Fruit fly (Drosophila melanogaster) whole organism, embryonic: Measurements from ENCODE around the gene CG9132.

Source experiments
- Bgb ChIP-seq: fragments of 200-800 bp; sonication (Bioruptor generic); IDR thresholded peaks from 2 replicates; pipeline ENCODE4 v1.3.6; 2022; ENCODE audit warnings: missing biosample characterization, missing genetic modification characterization; ENCODE audit not compliant: partially characterized antibody
- Blimp-1 ChIP-seq: fragments of 200-800 bp; sonication (Bioruptor generic); optimal IDR thresholded peaks from 3 replicates; lab custom pipeline; 2018; ENCODE audit warnings: missing biosample characterization, missing genetic modification characterization, mild to moderate bottlenecking, moderate library complexity, missing genetic modification reagents
- Bteb2 ChIP-seq: fragments of 200-800 bp; sonication (Bioruptor generic); optimal IDR thresholded peaks from 2 replicates; lab custom pipeline; 2016; ENCODE audit warnings: missing biosample characterization, missing genetic modification characterization
- CG10959 ChIP-seq: fragments of 200-800 bp; sonication (Bioruptor generic); IDR thresholded peaks from 2 replicates; pipeline ENCODE4 v1.3.6; 2022; ENCODE audit warnings: missing biosample characterization, missing genetic modification characterization
- CG10979 ChIP-seq: fragments of 200-800 bp; sonication (Bioruptor generic); optimal IDR thresholded peaks from 2 replicates; lab custom pipeline; 2018; ENCODE audit warnings: missing biosample characterization, mild to moderate bottlenecking, missing genetic modification characterization, moderate library complexity
- CG12659 ChIP-seq: fragments of 200-800 bp; sonication (Bioruptor generic); optimal IDR thresholded peaks from 3 replicates; lab custom pipeline; 2017; ENCODE audit warnings: mild to moderate bottlenecking, missing biosample characterization, missing genetic modification reagents, missing genetic modification characterization
- CG30020 ChIP-seq: fragments of 200-800 bp; optimal IDR thresholded peaks from 2 replicates; lab custom pipeline; 2019; ENCODE audit warnings: missing biosample characterization, mild to moderate bottlenecking, missing genetic modification characterization, moderate library complexity
- CG31441 ChIP-seq: fragments of 200-800 bp; sonication (Bioruptor generic); IDR thresholded peaks from 2 replicates; pipeline ENCODE4 v1.3.6; 2022; ENCODE audit warnings: missing biosample characterization, missing genetic modification characterization
- CG34376 ChIP-seq: fragments of 200-800 bp; sonication (Bioruptor generic); optimal IDR thresholded peaks from 2 replicates; lab custom pipeline; 2018; ENCODE audit warnings: missing biosample characterization, mild to moderate bottlenecking, missing genetic modification characterization
- CG4617 ChIP-seq: fragments of 200-800 bp; sonication (Bioruptor generic); optimal IDR thresholded peaks from 3 replicates; lab custom pipeline; 2016; ENCODE audit warnings: missing biosample characterization, missing genetic modification characterization, borderline replicate concordance
- CG4730 ChIP-seq: fragments of 200-800 bp; sonication (Bioruptor generic); IDR thresholded peaks from 2 replicates; pipeline ENCODE4 v1.3.6; 2022; ENCODE audit warnings: missing biosample characterization, missing genetic modification characterization
- CG4820 ChIP-seq: fragments of 200-800 bp; sonication (Bioruptor generic); optimal IDR thresholded peaks from 3 replicates; lab custom pipeline; 2016; ENCODE audit warnings: missing biosample characterization, missing genetic modification characterization
- CG6854 ChIP-seq: fragments of 200-800 bp; sonication (Bioruptor generic); optimal IDR thresholded peaks from 3 replicates; lab custom pipeline; 2017; ENCODE audit warnings: missing biosample characterization, mild to moderate bottlenecking, missing genetic modification characterization
- CG7987 ChIP-seq: fragments of 200-800 bp; sonication (Bioruptor generic); optimal IDR thresholded peaks from 2 replicates; lab custom pipeline; 2018; ENCODE audit warnings: missing biosample characterization, mild to moderate bottlenecking, missing genetic modification characterization, moderate library complexity
- CG8388 ChIP-seq: fragments of 200-800 bp; sonication (Bioruptor generic); optimal IDR thresholded peaks from 2 replicates; lab custom pipeline; 2019; ENCODE audit warnings: missing biosample characterization, mild to moderate bottlenecking, missing genetic modification characterization, moderate library complexity
- Dip3 ChIP-seq: fragments of 200-800 bp; sonication (Bioruptor generic); optimal IDR thresholded peaks from 3 replicates; lab custom pipeline; 2016; ENCODE audit warnings: missing biosample characterization, missing genetic modification characterization
- HHEX ChIP-seq: fragments of 200-800 bp; sonication (Bioruptor generic); optimal IDR thresholded peaks from 3 replicates; lab custom pipeline; 2017; ENCODE audit warnings: missing biosample characterization, mild to moderate bottlenecking, missing genetic modification characterization, missing genetic modification reagents
- HLH3B ChIP-seq: fragments of 200-800 bp; sonication (Bioruptor generic); IDR thresholded peaks from 2 replicates; pipeline ENCODE4 v1.3.6; 2022; ENCODE audit warnings: missing biosample characterization, missing genetic modification characterization
- Hmx ChIP-seq: fragments of 200-800 bp; sonication (Bioruptor generic); optimal IDR thresholded peaks from 2 replicates; lab custom pipeline; 2016; ENCODE audit warnings: missing biosample characterization, missing genetic modification characterization
- Hr51 ChIP-seq, 2 experiments: fragments of 200-800 bp; sonication (Bioruptor generic); optimal IDR thresholded peaks; 2 replicates in 1 of 2; 3 replicates in 1 of 2; lab custom pipeline; 2016 to 2018; ENCODE audit warnings: missing biosample characterization in 2 of 2, missing genetic modification characterization in 2 of 2, mild to moderate bottlenecking in 1 of 2, moderate library complexity in 1 of 2
- Lpt ChIP-seq: fragments of >200 bp; optimal IDR thresholded peaks from 2 replicates; lab custom pipeline; 2018; ENCODE audit warnings: missing biosample characterization, missing genetic modification characterization
- Mad ChIP-seq: fragments of 200-800 bp; sonication (Bioruptor generic); optimal IDR thresholded peaks from 2 replicates; lab custom pipeline; 2016; ENCODE audit warnings: missing biosample characterization, missing genetic modification characterization
- Mes4 ChIP-seq: fragments of 200-800 bp; sonication (Bioruptor generic); optimal IDR thresholded peaks from 2 replicates; lab custom pipeline; 2016; ENCODE audit warnings: missing biosample characterization, missing genetic modification characterization
- NC2α ChIP-seq: fragments of 200-800 bp; sonication (Bioruptor generic); optimal IDR thresholded peaks from 2 replicates; lab custom pipeline; 2016; ENCODE audit warnings: missing biosample characterization, missing genetic modification characterization
- Opbp ChIP-seq: fragments of 200-800 bp; sonication (Bioruptor generic); IDR thresholded peaks from 3 replicates; pipeline ENCODE4 v1.3.6; 2022; ENCODE audit warnings: missing biosample characterization, missing genetic modification characterization; ENCODE audit not compliant: partially characterized antibody
- Pdp1 ChIP-seq, 2 experiments: fragments of 200-800 bp; sonication (Bioruptor generic); optimal IDR thresholded peaks; 3 replicates each; lab custom pipeline; 2016; ENCODE audit warnings: missing biosample characterization in 2 of 2, missing genetic modification characterization in 2 of 2, mild to moderate bottlenecking in 1 of 2, moderate library complexity in 1 of 2
- Xbp1 ChIP-seq: fragments of 200-800 bp; sonication (Bioruptor generic); optimal IDR thresholded peaks from 3 replicates; lab custom pipeline; 2016; ENCODE audit warnings: missing biosample characterization, mild to moderate bottlenecking, missing genetic modification characterization
- ab ChIP-seq: fragments of 200-800 bp; sonication (Bioruptor generic); optimal IDR thresholded peaks from 2 replicates; lab custom pipeline; 2016; ENCODE audit warnings: missing biosample characterization, missing genetic modification characterization
- abd-A ChIP-seq: fragments of 200-800 bp; sonication (Bioruptor generic); optimal IDR thresholded peaks from 3 replicates; lab custom pipeline; 2019; ENCODE audit warnings: missing biosample characterization, mild to moderate bottlenecking, missing genetic modification characterization, moderate library complexity
- ac ChIP-seq: fragments of 200-800 bp; sonication (Bioruptor generic); optimal IDR thresholded peaks from 3 replicates; lab custom pipeline; 2017; ENCODE audit warnings: missing biosample characterization, mild to moderate bottlenecking, missing genetic modification characterization
- ara ChIP-seq: fragments of 200-800 bp; sonication (Bioruptor generic); IDR thresholded peaks from 2 replicates; pipeline ENCODE4 v1.3.6; 2022; ENCODE audit warnings: missing biosample characterization, missing genetic modification characterization
- caup ChIP-seq: fragments of 200-800 bp; sonication (Bioruptor generic); optimal IDR thresholded peaks from 3 replicates; lab custom pipeline; 2017; ENCODE audit warnings: missing biosample characterization, mild to moderate bottlenecking, missing genetic modification characterization, moderate library complexity; ENCODE audit not compliant: severe bottlenecking
- chif ChIP-seq, 2 experiments: fragments of 200-800 bp; sonication (Bioruptor generic); optimal IDR thresholded peaks; 3 replicates each; lab custom pipeline; 2016; ENCODE audit warnings: missing biosample characterization in 2 of 2, missing genetic modification characterization in 2 of 2
- chinmo ChIP-seq: fragments of 200-800 bp; sonication (Bioruptor generic); IDR thresholded peaks from 4 replicates; pipeline ENCODE4 v1.3.6; 2022; ENCODE audit warnings: missing biosample characterization, missing genetic modification characterization; ENCODE audit not compliant: partially characterized antibody
- ci ChIP-seq: fragments of 200-800 bp; sonication (Bioruptor generic); IDR thresholded peaks from 3 replicates; pipeline ENCODE4 v1.3.6; 2022; ENCODE audit warnings: missing biosample characterization, missing genetic modification characterization
- dan ChIP-seq: fragments of 200-800 bp; sonication (Bioruptor generic); IDR thresholded peaks from 2 replicates; pipeline ENCODE4 v1.3.6; 2022; ENCODE audit warnings: missing biosample characterization, missing genetic modification characterization
- dimm ChIP-seq: fragments of 200-800 bp; sonication (Bioruptor generic); IDR thresholded peaks from 2 replicates; pipeline ENCODE4 v1.3.6; 2022; ENCODE audit warnings: missing biosample characterization, missing genetic modification characterization
- eyg ChIP-seq: fragments of 200-800 bp; sonication (Bioruptor generic); optimal IDR thresholded peaks from 3 replicates; lab custom pipeline; 2016; ENCODE audit warnings: missing biosample characterization, missing genetic modification characterization
- gcm2 ChIP-seq: fragments of 200-800 bp; sonication (Bioruptor generic); optimal IDR thresholded peaks from 2 replicates; lab custom pipeline; 2016; ENCODE audit warnings: missing biosample characterization, missing genetic modification characterization
- gfzf ChIP-seq: fragments of 200-800 bp; sonication (Bioruptor generic); optimal IDR thresholded peaks from 2 replicates; lab custom pipeline; 2016; ENCODE audit warnings: missing biosample characterization, mild to moderate bottlenecking, missing genetic modification characterization, moderate library complexity
- h ChIP-seq: fragments of >200 bp; optimal IDR thresholded peaks from 2 replicates; lab custom pipeline; 2017
- ham ChIP-seq: fragments of 200-800 bp; sonication (Bioruptor generic); IDR thresholded peaks from 2 replicates; pipeline ENCODE4 v1.3.6; 2022; ENCODE audit warnings: missing biosample characterization, missing genetic modification characterization
- hth ChIP-seq: fragments of >200 bp; optimal IDR thresholded peaks from 2 replicates; lab custom pipeline; 2017; ENCODE audit warnings: inconsistent platforms
- ken ChIP-seq: fragments of 200-800 bp; sonication (Bioruptor generic); IDR thresholded peaks from 3 replicates; pipeline ENCODE4 v1.3.6; 2022; ENCODE audit warnings: missing biosample characterization, missing genetic modification characterization
- maf-S ChIP-seq: fragments of 200-800 bp; sonication (Bioruptor generic); optimal IDR thresholded peaks from 2 replicates; lab custom pipeline; 2016; ENCODE audit warnings: missing biosample characterization, missing genetic modification characterization
- prd ChIP-seq, 3 experiments: fragments of >200 bp in 2 of 3; fragments of 200-800 bp in 1 of 3; sonication (Bioruptor generic) in 1 of 3; optimal IDR thresholded peaks in 2 of 3; IDR thresholded peaks in 1 of 3; 2 replicates in 2 of 3; 3 replicates in 1 of 3; pipeline versions ENCODE4 v1.3.6 to Lab custom; 2017 to 2022; ENCODE audit warnings: missing biosample characterization in 1 of 3, missing genetic modification characterization in 1 of 3
- rib ChIP-seq: fragments of 200-800 bp; sonication (Bioruptor generic); IDR thresholded peaks from 2 replicates; pipeline ENCODE4 v1.3.6; 2022; ENCODE audit warnings: missing biosample characterization, missing genetic modification characterization
- sc ChIP-seq, 3 experiments: fragments of >200 bp in 2 of 3; fragments of 200-800 bp in 1 of 3; sonication (Bioruptor generic) in 1 of 3; optimal IDR thresholded peaks; 2 replicates in 2 of 3; 3 replicates in 1 of 3; lab custom pipeline; 2017; ENCODE audit warnings: mild to moderate bottlenecking in 1 of 3, missing biosample characterization in 1 of 3, missing genetic modification characterization in 1 of 3, missing genetic modification reagents in 1 of 3
- sisA ChIP-seq: fragments of 200-800 bp; sonication (Bioruptor generic); IDR thresholded peaks from 2 replicates; pipeline ENCODE4 v1.3.6; 2022; ENCODE audit warnings: missing biosample characterization, missing genetic modification characterization
- yki ChIP-seq: fragments of >200 bp; optimal IDR thresholded peaks from 3 replicates; lab custom pipeline; 2018
- zfh1 ChIP-seq: fragments of 200-800 bp; sonication (Bioruptor generic); IDR thresholded peaks from 3 replicates; pipeline ENCODE4 v1.3.6; 2022; ENCODE audit warnings: missing biosample characterization, missing genetic modification characterization

CG9132 gene

DNA sequence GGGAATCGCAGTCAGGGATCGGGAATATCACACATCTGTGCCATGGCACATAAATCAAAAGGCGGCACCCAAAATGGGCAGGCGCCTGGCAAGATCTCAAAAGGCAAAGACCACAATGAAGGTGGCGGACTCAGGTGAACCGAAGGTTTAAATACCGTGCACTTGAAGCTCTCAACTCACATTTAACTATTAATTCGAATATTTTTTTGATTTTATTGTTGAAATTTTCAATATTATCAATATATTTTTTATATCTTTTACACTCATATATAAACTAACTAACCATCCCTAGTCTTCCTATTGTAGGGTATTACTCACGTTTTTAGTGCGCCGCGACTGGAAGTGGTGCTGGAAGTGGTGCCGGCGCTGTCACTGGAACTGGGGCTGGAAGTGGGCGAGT is 48.5 kb upstream of the CG9132 start (continued):
- TF ChIP-seq prd (optimal IDR thresholded peaks at IDR 0.05; lab: Kevin White, UChicago) (no peak), prd (GFP tag; IDR thresholded peaks at IDR 0.05; lab: Robert Waterston, UW) (peak; percentile 24; the same call in 1 of the 3 replicates), CG6854 (GFP tag; lab: Kevin White, UChicago) (no peak), eyg (GFP tag; lab: Kevin White, UChicago) (no peak), gfzf (GFP tag; lab: Kevin White, UChicago) (no peak), hth (lab: Kevin White, UChicago) (no peak), HLH3B (GFP tag; lab: Robert Waterston, UW) (peak; percentile 54), ab (GFP tag; lab: Kevin White, UChicago) (no peak), CG4730 (no peak), gcm2 (no peak), CG31441 (GFP tag; lab: Robert Waterston, UW) (no peak), CG30020 (tag; lab: Kevin White, UChicago) (no peak), Mad (GFP tag; lab: Kevin White, UChicago) (no peak), CG10959 (GFP tag; lab: Robert Waterston, UW) (no peak), yki (no peak), CG34376 (GFP tag; lab: Kevin White, UChicago) (no peak), Hr51 (GFP tag; optimal IDR thresholded peaks at IDR 0.05; lab: Kevin White, UChicago) (peak in 1 of 2 experiments; percentile 8), CG7987 (GFP tag; lab: Kevin White, UChicago) (no peak), abd-A (no peak), CG4820 (GFP tag; lab: Kevin White, UChicago) (peak; percentile 1), Blimp-1 (peak; percentile 38), Xbp1 (GFP tag; lab: Kevin White, UChicago) (no peak), Dip3 (no peak), CG4617 (GFP tag; lab: Kevin White, UChicago) (no peak), ci (GFP tag; lab: Robert Waterston, UW) (0 out of 3 replicates have a peak, but pooled peaks have one; percentile 33), HHEX (GFP tag; lab: Kevin White, UChicago) (no peak), ham (GFP tag; lab: Robert Waterston, UW) (no peak), CG12659 (GFP tag; lab: Kevin White, UChicago) (no peak), h (no peak), caup (no peak), maf-S (GFP tag; lab: Kevin White, UChicago) (no peak), rib (GFP tag; lab: Robert Waterston, UW) (no peak), ken (GFP tag; lab: Robert Waterston, UW) (no peak; the same call in 2 of the 3 replicates), chif (GFP tag; optimal IDR thresholded peaks at IDR 0.05; lab: Kevin White, UChicago) (no peak), zfh1 (GFP tag; lab: Robert Waterston, UW) (0 out of 3 replicates have a peak, but pooled peaks have one; percentile 49), chinmo (no peak), dan (GFP tag; lab: Robert Waterston, UW) (no peak), sc (optimal IDR thresholded peaks at IDR 0.05; lab: Kevin White, UChicago) (no peak), sc (GFP tag; optimal IDR thresholded peaks at IDR 0.05; lab: Kevin White, UChicago) (no peak), dimm (GFP tag; lab: Robert Waterston, UW) (no peak), CG8388 (no peak), sisA (GFP tag; lab: Robert Waterston, UW) (peak; percentile 41), Hmx (no peak), NC2α (GFP tag; lab: Kevin White, UChicago) (no peak), Mes4 (GFP tag; lab: Kevin White, UChicago) (no peak), Bgb (GFP tag; lab: Robert Waterston, UW) (no peak), Opbp (GFP tag; lab: Robert Waterston, UW) (no peak), ara (GFP tag; lab: Robert Waterston, UW) (no peak), CG10979 (tag; lab: Kevin White, UChicago) (peak; percentile 53), Pdp1 (GFP tag; optimal IDR thresholded peaks at IDR 0.05; lab: Kevin White, UChicago) (no peak), Bteb2 (GFP tag; lab: Kevin White, UChicago) (no peak), Lpt (no peak), ac (GFP tag; lab: Kevin White, UChicago) (no peak)
